Fruit fly (Drosophila melanogaster): Measurements from ENCODE around the gene cas.
A peak's percentile ranks its signal among the peaks of the same experiment; 100 is the strongest.

cas gene

dm6 chr3R:5671795-5672657, 44.6 kb downstream of the cas start (continued):
- TF ChIP-seq Myb (GFP tag; optimal IDR thresholded peaks at IDR 0.05) (no peak), CG8765 (GFP tag; IDR thresholded peaks at IDR 0.05) (no peak), jumu (GFP tag; optimal IDR thresholded peaks at IDR 0.05) (no peak), Bteb2 (GFP tag; optimal IDR thresholded peaks at IDR 0.05) (no peak), CG16779 (GFP tag; IDR thresholded peaks at IDR 0.05) (no peak), CG17912 (GFP tag; optimal IDR thresholded peaks at IDR 0.05) (no peak), E2f2 (GFP tag; IDR thresholded peaks at IDR 0.05) (no peak), bsh (GFP tag; optimal IDR thresholded peaks at IDR 0.05) (no peak), zf30C (GFP tag; optimal IDR thresholded peaks at IDR 0.05) (no peak), CG6683 (GFP tag; optimal IDR thresholded peaks at IDR 0.05) (no peak), lilli (GFP tag; optimal IDR thresholded peaks at IDR 0.05) (no peak), Kr (GFP tag; optimal IDR thresholded peaks at IDR 0.05) (no peak), CG9609 (GFP tag; optimal IDR thresholded peaks at IDR 0.05) (no peak), ssp (GFP tag; IDR thresholded peaks at IDR 0.05) (no peak), da (GFP tag; optimal IDR thresholded peaks at IDR 0.05) (no peak), CG7963 (GFP tag; IDR thresholded peaks at IDR 0.05; ENCODE audit: partially characterized antibody) (no peak), CG12942 (GFP tag; optimal IDR thresholded peaks at IDR 0.05) (no peak), CG1647 (GFP tag; optimal IDR thresholded peaks at IDR 0.05) (no peak), CG8944 (GFP tag; optimal IDR thresholded peaks at IDR 0.05) (no peak), NFAT (GFP tag; IDR thresholded peaks at IDR 0.05) (no peak), Trl (optimal IDR thresholded peaks at IDR 0.05) (peak; percentile 88 to 89), Trl (GFP tag; optimal IDR thresholded peaks at IDR 0.05) (no peak), CG10321 (GFP tag; IDR thresholded peaks at IDR 0.05) (no peak), CG9817 (tag; optimal IDR thresholded peaks at IDR 0.05) (no peak), caup (GFP tag; optimal IDR thresholded peaks at IDR 0.05; ENCODE audit: severe bottlenecking) (no peak), Pdp1 (GFP tag; optimal IDR thresholded peaks at IDR 0.05) (no peak), CG6654 (GFP tag; optimal IDR thresholded peaks at IDR 0.05) (no peak), CG16863 (GFP tag; optimal IDR thresholded peaks at IDR 0.05) (no peak), Ets65A (GFP tag) (no peak), crc (GFP tag; optimal IDR thresholded peaks at IDR 0.05) (no peak), CG3065 (GFP tag; optimal IDR thresholded peaks at IDR 0.05) (no peak), CG15479 (GFP tag; optimal IDR thresholded peaks at IDR 0.05) (peak; percentile 90), Lpt (GFP tag; optimal IDR thresholded peaks at IDR 0.05) (no peak), pnt (GFP tag; optimal IDR thresholded peaks at IDR 0.05) (no peak), Fer2 (tag; optimal IDR thresholded peaks at IDR 0.05) (no peak), CG2129 (GFP tag; IDR thresholded peaks at IDR 0.05; ENCODE audit: partially characterized antibody) (no peak), ato (GFP tag; IDR thresholded peaks at IDR 0.05; ENCODE audit: partially characterized antibody) (no peak), CG12104 (GFP tag; optimal IDR thresholded peaks at IDR 0.05) (no peak), Hmx (GFP tag; optimal IDR thresholded peaks at IDR 0.05) (no peak), row (GFP tag; IDR thresholded peaks at IDR 0.05) (peak; percentile 79), fd102C (GFP tag; optimal IDR thresholded peaks at IDR 0.05) (no peak), CG32772 (GFP tag; IDR thresholded peaks at IDR 0.05) (no peak), Usf (GFP tag; optimal IDR thresholded peaks at IDR 0.05) (no peak), peb (GFP tag; IDR thresholded peaks at IDR 0.05) (no peak), CG14965 (GFP tag; optimal IDR thresholded peaks at IDR 0.05; ENCODE audit: borderline replicate concordance) (no peak), Sin3A (optimal IDR thresholded peaks at IDR 0.05) (no peak), Spps (tag; optimal IDR thresholded peaks at IDR 0.05) (no peak), CG4730 (GFP tag; IDR thresholded peaks at IDR 0.05) (no peak), CG17612 (GFP tag; IDR thresholded peaks at IDR 0.05) (no peak), tin (GFP tag; optimal IDR thresholded peaks at IDR 0.05) (no peak), C15 (GFP tag; IDR thresholded peaks at IDR 0.05) (no peak)

All from whole organism, embryonic.